Fruit fly (Drosophila melanogaster) whole organism, embryonic: ENCODE measurements around the gene InR.

ENCODE experiments used
- CG12236 ChIP-seq: fragments of 200-800 bp; sonication (Bioruptor generic); optimal IDR thresholded peaks from 2 replicates; lab custom pipeline; 2016; ENCODE audit warnings: missing biosample characterization, missing genetic modification characterization
- CG12769 ChIP-seq: fragments of 200-800 bp; sonication (Bioruptor generic); optimal IDR thresholded peaks from 2 replicates; lab custom pipeline; 2019; ENCODE audit warnings: missing biosample characterization, mild to moderate bottlenecking, missing genetic modification characterization, moderate library complexity
- CG13624 ChIP-seq: fragments of 200-800 bp; sonication (Bioruptor generic); optimal IDR thresholded peaks from 2 replicates; lab custom pipeline; 2016; ENCODE audit warnings: missing biosample characterization, missing genetic modification characterization
- CG14050 ChIP-seq: fragments of 200-800 bp; sonication (Bioruptor generic); IDR thresholded peaks from 3 replicates; pipeline ENCODE4 v1.3.6; 2022; ENCODE audit warnings: missing biosample characterization, missing genetic modification characterization
- CG14965 ChIP-seq: fragments of 200-800 bp; sonication (Bioruptor generic); optimal IDR thresholded peaks from 2 replicates; lab custom pipeline; 2016; ENCODE audit warnings: missing biosample characterization, missing genetic modification characterization, borderline replicate concordance
- CG16779 ChIP-seq: fragments of 200-800 bp; sonication (Bioruptor generic); IDR thresholded peaks from 2 replicates; pipeline ENCODE4 v1.3.6; 2022; ENCODE audit warnings: missing biosample characterization, missing genetic modification characterization
- CG17802 ChIP-seq: fragments of 200-800 bp; sonication (Bioruptor generic); optimal IDR thresholded peaks from 2 replicates; lab custom pipeline; 2018; ENCODE audit warnings: missing biosample characterization, mild to moderate bottlenecking, missing genetic modification characterization, moderate library complexity
- CG1832 ChIP-seq: fragments of 200-800 bp; sonication (Bioruptor generic); optimal IDR thresholded peaks from 2 replicates; lab custom pipeline; 2017; ENCODE audit warnings: missing biosample characterization, mild to moderate bottlenecking, missing genetic modification characterization, inconsistent platforms
- CG2116 ChIP-seq: fragments of 200-800 bp; sonication (Bioruptor generic); optimal IDR thresholded peaks from 3 replicates; lab custom pipeline; 2018; ENCODE audit warnings: missing biosample characterization, mild to moderate bottlenecking, missing genetic modification characterization
- CG2199 ChIP-seq: fragments of 200-800 bp; sonication (Bioruptor generic); IDR thresholded peaks from 3 replicates; pipeline ENCODE4 v1.3.6; 2022; ENCODE audit warnings: missing biosample characterization, missing genetic modification characterization
- CG30403 ChIP-seq: fragments of 200-800 bp; sonication (Bioruptor generic); optimal IDR thresholded peaks from 3 replicates; lab custom pipeline; 2016; ENCODE audit warnings: missing biosample characterization, missing genetic modification characterization
- CG3065 ChIP-seq: fragments of 200-800 bp; sonication (Bioruptor generic); optimal IDR thresholded peaks from 2 replicates; lab custom pipeline; 2016; ENCODE audit warnings: missing biosample characterization, missing genetic modification characterization
- CG4360 ChIP-seq: fragments of 200-800 bp; sonication (Bioruptor generic); IDR thresholded peaks from 2 replicates; pipeline ENCODE4 v1.3.6; 2022; ENCODE audit warnings: missing biosample characterization, missing genetic modification characterization
- CG4424 ChIP-seq: fragments of 200-800 bp; sonication (Bioruptor generic); optimal IDR thresholded peaks from 3 replicates; lab custom pipeline; 2016; ENCODE audit warnings: missing biosample characterization, missing genetic modification characterization
- CG5245 ChIP-seq: fragments of 200-800 bp; sonication (Bioruptor generic); optimal IDR thresholded peaks from 3 replicates; lab custom pipeline; 2016; ENCODE audit warnings: missing biosample characterization, missing genetic modification characterization
- CG5953 ChIP-seq: fragments of 200-800 bp; sonication (Bioruptor generic); IDR thresholded peaks from 2 replicates; pipeline ENCODE4 v1.3.6; 2022; ENCODE audit warnings: missing biosample characterization, missing genetic modification characterization
- CG6791 ChIP-seq: fragments of 200-800 bp; sonication (Bioruptor generic); IDR thresholded peaks from 3 replicates; pipeline ENCODE4 v1.3.6; 2022; ENCODE audit warnings: missing biosample characterization, missing genetic modification characterization; ENCODE audit not compliant: partially characterized antibody
- CG7786 ChIP-seq: fragments of 200-800 bp; sonication (Bioruptor generic); optimal IDR thresholded peaks from 2 replicates; lab custom pipeline; 2016; ENCODE audit warnings: missing biosample characterization, missing genetic modification characterization
- CG9727 ChIP-seq: fragments of 200-800 bp; sonication (Bioruptor generic); optimal IDR thresholded peaks from 3 replicates; lab custom pipeline; 2017; ENCODE audit warnings: missing biosample characterization, mild to moderate bottlenecking, missing genetic modification characterization
- CHES-1-like ChIP-seq: fragments of 200-800 bp; sonication (Bioruptor generic); optimal IDR thresholded peaks from 2 replicates; lab custom pipeline; 2016; ENCODE audit warnings: missing biosample characterization, missing genetic modification characterization
- Camta ChIP-seq: fragments of 200-800 bp; sonication (Bioruptor generic); optimal IDR thresholded peaks from 2 replicates; lab custom pipeline; 2016; ENCODE audit warnings: missing biosample characterization, missing genetic modification characterization
- Dad ChIP-seq: fragments of 200-800 bp; sonication (Bioruptor generic); optimal IDR thresholded peaks from 3 replicates; lab custom pipeline; 2016; ENCODE audit warnings: missing biosample characterization, missing genetic modification characterization
- Hr51 ChIP-seq, 2 experiments: fragments of 200-800 bp; sonication (Bioruptor generic); optimal IDR thresholded peaks; 2 replicates in 1 of 2; 3 replicates in 1 of 2; lab custom pipeline; 2016 to 2018; ENCODE audit warnings: missing biosample characterization in 2 of 2, missing genetic modification characterization in 2 of 2, mild to moderate bottlenecking in 1 of 2, moderate library complexity in 1 of 2
- Lhr ChIP-seq: fragments of 200-800 bp; sonication (Bioruptor generic); optimal IDR thresholded peaks from 3 replicates; lab custom pipeline; 2017; ENCODE audit warnings: mild to moderate bottlenecking, missing biosample characterization, missing genetic modification reagents, missing genetic modification characterization
- Med ChIP-seq: fragments of 200-800 bp; sonication (Bioruptor generic); peaks from one replicate; lab custom pipeline; 2016; ENCODE audit warnings: missing biosample characterization, missing genetic modification characterization, mild to moderate bottlenecking, inconsistent platforms, moderate library complexity
- NC2β ChIP-seq: fragments of 200-800 bp; sonication (Bioruptor generic); optimal IDR thresholded peaks from 2 replicates; lab custom pipeline; 2016; ENCODE audit warnings: missing biosample characterization, missing genetic modification characterization
- Nf-YA ChIP-seq: fragments of 200-800 bp; sonication (Bioruptor generic); IDR thresholded peaks from 2 replicates; pipeline ENCODE4 v1.3.6; 2022; ENCODE audit warnings: missing biosample characterization, missing genetic modification characterization
- Nf-YB ChIP-seq: fragments of 200-800 bp; sonication (Bioruptor generic); optimal IDR thresholded peaks from 3 replicates; lab custom pipeline; 2019; ENCODE audit warnings: missing biosample characterization, mild to moderate bottlenecking, missing genetic modification characterization, moderate library complexity
- Pdp1 ChIP-seq, 2 experiments: fragments of 200-800 bp; sonication (Bioruptor generic); optimal IDR thresholded peaks; 3 replicates each; lab custom pipeline; 2016; ENCODE audit warnings: missing biosample characterization in 2 of 2, missing genetic modification characterization in 2 of 2, mild to moderate bottlenecking in 1 of 2, moderate library complexity in 1 of 2
- Six4 ChIP-seq: fragments of 200-800 bp; sonication (Bioruptor generic); optimal IDR thresholded peaks from 2 replicates; lab custom pipeline; 2016; ENCODE audit warnings: missing biosample characterization, missing genetic modification characterization
- Stat92E ChIP-seq, 3 experiments: fragments of >200 bp in 2 of 3; fragments of 200-800 bp in 1 of 3; sonication (Bioruptor generic) in 1 of 3; optimal IDR thresholded peaks; 2 replicates each; lab custom pipeline; 2017 to 2019; ENCODE audit warnings: missing biosample characterization in 3 of 3, missing genetic modification characterization in 3 of 3, mild to moderate bottlenecking in 1 of 3, moderate library complexity in 1 of 3
- YL-1 ChIP-seq: fragments of 200-800 bp; sonication (Bioruptor generic); optimal IDR thresholded peaks from 3 replicates; lab custom pipeline; 2017; ENCODE audit warnings: missing biosample characterization, mild to moderate bottlenecking, missing genetic modification characterization
- ab ChIP-seq: fragments of 200-800 bp; sonication (Bioruptor generic); optimal IDR thresholded peaks from 2 replicates; lab custom pipeline; 2016; ENCODE audit warnings: missing biosample characterization, missing genetic modification characterization
- abd-A ChIP-seq: fragments of 200-800 bp; sonication (Bioruptor generic); optimal IDR thresholded peaks from 3 replicates; lab custom pipeline; 2019; ENCODE audit warnings: missing biosample characterization, mild to moderate bottlenecking, missing genetic modification characterization, moderate library complexity
- ash1 ChIP-seq: fragments of 200-800 bp; sonication (Bioruptor generic); optimal IDR thresholded peaks from 2 replicates; lab custom pipeline; 2018; ENCODE audit warnings: missing biosample characterization, mild to moderate bottlenecking, missing genetic modification characterization
- bcd ChIP-seq: fragments of 200-800 bp; sonication (Bioruptor generic); optimal IDR thresholded peaks from 2 replicates; lab custom pipeline; 2017; ENCODE audit warnings: missing biosample characterization, mild to moderate bottlenecking, missing genetic modification characterization
- chif ChIP-seq, 2 experiments: fragments of 200-800 bp; sonication (Bioruptor generic); optimal IDR thresholded peaks; 3 replicates each; lab custom pipeline; 2016; ENCODE audit warnings: missing biosample characterization in 2 of 2, missing genetic modification characterization in 2 of 2
- chn ChIP-seq: fragments of 200-800 bp; sonication (Bioruptor generic); optimal IDR thresholded peaks from 2 replicates; lab custom pipeline; 2016; ENCODE audit warnings: missing biosample characterization, missing genetic modification characterization
- croc ChIP-seq: fragments of 200-800 bp; sonication (Bioruptor generic); conservative IDR thresholded peaks from 3 replicates; pipeline ENCODE4 v1.3.6; 2022; ENCODE audit warnings: missing biosample characterization, missing genetic modification characterization
- cwo ChIP-seq: fragments of 200-800 bp; sonication (Bioruptor generic); optimal IDR thresholded peaks from 3 replicates; lab custom pipeline; 2017; ENCODE audit warnings: missing biosample characterization, missing genetic modification characterization, mild to moderate bottlenecking, moderate library complexity, missing genetic modification reagents
- gro ChIP-seq: fragments of 200-800 bp; sonication (Bioruptor generic); optimal IDR thresholded peaks from 2 replicates; lab custom pipeline; 2016; ENCODE audit warnings: missing biosample characterization, missing genetic modification characterization
- h ChIP-seq: fragments of >200 bp; optimal IDR thresholded peaks from 2 replicates; lab custom pipeline; 2017
- ind ChIP-seq: fragments of 200-800 bp; sonication (Bioruptor generic); optimal IDR thresholded peaks from 3 replicates; lab custom pipeline; 2016; ENCODE audit warnings: missing biosample characterization, missing genetic modification characterization
- mam ChIP-seq: fragments of 200-800 bp; sonication (Bioruptor generic); optimal IDR thresholded peaks from 3 replicates; lab custom pipeline; 2016; ENCODE audit warnings: missing biosample characterization, missing genetic modification characterization
- nerfin-2 ChIP-seq: fragments of 200-800 bp; sonication (Bioruptor generic); IDR thresholded peaks from 2 replicates; pipeline ENCODE4 v1.3.6; 2022; ENCODE audit warnings: missing biosample characterization, missing genetic modification characterization; ENCODE audit not compliant: partially characterized antibody
- oc ChIP-seq: fragments of 200-800 bp; sonication (Bioruptor generic); optimal IDR thresholded peaks from 2 replicates; lab custom pipeline; 2018; ENCODE audit warnings: missing biosample characterization, mild to moderate bottlenecking, missing genetic modification characterization, moderate library complexity
- ro ChIP-seq: fragments of 200-800 bp; sonication (Bioruptor generic); IDR thresholded peaks from 2 replicates; pipeline ENCODE4 v1.3.6; 2022; ENCODE audit warnings: missing biosample characterization, missing genetic modification characterization
- run ChIP-seq: fragments of 200-800 bp; sonication (Bioruptor generic); optimal IDR thresholded peaks from 3 replicates; lab custom pipeline; 2018; ENCODE audit warnings: missing biosample characterization, mild to moderate bottlenecking, missing genetic modification characterization
- stc ChIP-seq: fragments of 200-800 bp; sonication (Bioruptor generic); IDR thresholded peaks from 2 replicates; pipeline ENCODE4 v1.3.6; 2022; ENCODE audit warnings: missing biosample characterization, missing genetic modification characterization
- tup ChIP-seq: fragments of 200-800 bp; sonication (Bioruptor generic); optimal IDR thresholded peaks from 2 replicates; lab custom pipeline; 2016; ENCODE audit warnings: missing biosample characterization, mild to moderate bottlenecking, missing genetic modification characterization, moderate library complexity
- vnd ChIP-seq: fragments of 200-800 bp; sonication (Bioruptor generic); IDR thresholded peaks from 3 replicates; pipeline ENCODE4 v1.3.6; 2022; ENCODE audit warnings: missing biosample characterization, missing genetic modification characterization; ENCODE audit not compliant: partially characterized antibody

The InR gene

DNA sequence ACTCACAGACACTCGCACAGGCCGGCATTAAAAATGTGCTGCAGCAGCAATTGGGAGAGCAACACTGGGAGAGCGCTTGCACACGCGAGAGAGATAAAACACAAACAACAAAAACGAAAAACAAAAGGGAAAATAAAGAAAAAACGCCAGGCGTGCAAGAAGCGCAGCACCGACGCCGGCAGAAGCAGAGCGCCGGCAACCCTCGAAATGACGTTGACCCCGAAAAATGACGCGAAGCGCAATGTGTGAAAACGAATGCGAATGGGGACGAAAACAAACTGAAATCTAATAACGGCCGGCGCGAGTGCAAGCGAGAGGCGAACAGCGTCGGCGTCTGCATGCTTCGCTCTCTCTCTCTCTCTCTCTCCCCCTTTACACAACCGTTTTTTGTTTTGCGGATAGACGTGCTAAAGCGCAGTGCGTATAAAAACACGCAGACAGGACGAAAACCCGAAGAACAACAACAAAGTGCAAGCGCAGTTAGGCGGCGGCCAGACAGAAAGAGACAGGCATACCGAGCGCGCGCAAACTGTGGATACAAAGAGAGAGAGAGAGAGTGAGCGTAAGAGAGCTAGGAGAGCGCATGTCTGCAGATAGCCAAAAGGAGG, 13.7 kb downstream of the InR start (continued):
- peak; percentile 78 for TF ChIP-seq abd-A (tag; lab: Kevin White, UChicago)
- TF ChIP-seq tup (GFP tag; lab: Kevin White, UChicago) = no peak
- TF ChIP-seq NC2β = no peak
- TF ChIP-seq Camta = no peak
- no peak for TF ChIP-seq run (tag; lab: Kevin White, UChicago)
- TF ChIP-seq YL-1 = peak; percentile 16
- TF ChIP-seq CG14965 = no peak
- no peak for TF ChIP-seq CG6791 (GFP tag; lab: Robert Waterston, UW)
- no peak for TF ChIP-seq CG30403 (GFP tag; lab: Kevin White, UChicago)
- no peak for TF ChIP-seq vnd (GFP tag; lab: Robert Waterston, UW)
- TF ChIP-seq bcd (GFP tag; lab: Kevin White, UChicago) = no peak
- peak in 1 of 2 experiments; percentile 68 for TF ChIP-seq Pdp1 (GFP tag; optimal IDR thresholded peaks at IDR 0.05; lab: Kevin White, UChicago)
- TF ChIP-seq Lhr (GFP tag; lab: Kevin White, UChicago) = no peak
- no peak for TF ChIP-seq CG2199 (GFP tag; lab: Robert Waterston, UW)
- no peak for TF ChIP-seq CG3065
- TF ChIP-seq CG2116 (GFP tag; lab: Kevin White, UChicago) = no peak
- TF ChIP-seq CG17802 (tag; lab: Kevin White, UChicago) = no peak
- TF ChIP-seq Dad (GFP tag; lab: Kevin White, UChicago) = no peak
- TF ChIP-seq CG7786 = no peak
- TF ChIP-seq CHES-1-like (GFP tag; lab: Kevin White, UChicago) = no peak
- TF ChIP-seq chn (GFP tag; lab: Kevin White, UChicago) = peak; percentile 0
- no peak for TF ChIP-seq CG4424 (GFP tag; lab: Kevin White, UChicago)
- TF ChIP-seq Nf-YB (GFP tag; lab: Kevin White, UChicago) = peak; percentile 23
- no peak for TF ChIP-seq Nf-YA (GFP tag; lab: Robert Waterston, UW)
- no peak for TF ChIP-seq Hr51 (GFP tag; optimal IDR thresholded peaks at IDR 0.05; lab: Kevin White, UChicago)
- no peak for TF ChIP-seq ind (GFP tag; lab: Kevin White, UChicago)
- no peak for TF ChIP-seq ro (GFP tag; lab: Robert Waterston, UW)
- TF ChIP-seq chif (GFP tag; optimal IDR thresholded peaks at IDR 0.05; lab: Kevin White, UChicago) = no peak

- TF ChIP-seq h (lab: Kevin White, UChicago) = no peak
- TF ChIP-seq CG5953 (GFP tag; lab: Robert Waterston, UW) = no peak
- no peak for TF ChIP-seq CG16779 (GFP tag; lab: Robert Waterston, UW)
- TF ChIP-seq CG9727 (GFP tag; lab: Kevin White, UChicago) = no peak
- no peak for TF ChIP-seq Six4 (GFP tag; lab: Kevin White, UChicago)
- no peak for TF ChIP-seq CG14050
- no peak for TF ChIP-seq nerfin-2 (GFP tag; lab: Robert Waterston, UW)
- no peak for TF ChIP-seq mam (GFP tag; lab: Kevin White, UChicago)
- TF ChIP-seq Stat92E (GFP tag; optimal IDR thresholded peaks at IDR 0.05; lab: Kevin White, UChicago) = no peak
- TF ChIP-seq CG12236 (GFP tag; lab: Kevin White, UChicago) = no peak
- no peak for TF ChIP-seq croc (GFP tag; lab: Robert Waterston, UW)
- TF ChIP-seq CG13624 (GFP tag; lab: Kevin White, UChicago) = no peak
- TF ChIP-seq ash1 (GFP tag; lab: Kevin White, UChicago) = peak; percentile 20
- no peak for TF ChIP-seq CG12769 (tag; lab: Kevin White, UChicago)
- peak; percentile 61 for TF ChIP-seq Med (GFP tag; lab: Kevin White, UChicago)
- peak; percentile 50 for TF ChIP-seq CG4360 (GFP tag; lab: Robert Waterston, UW)
- no peak for TF ChIP-seq oc (tag; lab: Kevin White, UChicago)
- peak; percentile 6 for TF ChIP-seq CG1832 (GFP tag; lab: Kevin White, UChicago)
- peak; percentile 13 for TF ChIP-seq cwo (GFP tag; lab: Kevin White, UChicago)
- TF ChIP-seq stc (GFP tag; lab: Robert Waterston, UW) = no peak
- TF ChIP-seq CG5245 (GFP tag; lab: Kevin White, UChicago) = no peak
- TF ChIP-seq CG17802 (tag; lab: Kevin White, UChicago) = no peak
- TF ChIP-seq ab (GFP tag; lab: Kevin White, UChicago) = no peak
- no peak for TF ChIP-seq gro (GFP tag; lab: Kevin White, UChicago)
Measured at dm6 chr3R:21604564-21604963, 14.6 kb downstream of the InR start.
